Worm (Caenorhabditis elegans): Measurements from ENCODE around the gene C31A11.13.

C31A11.13 gene

ce11 chrV:16317244-16317643 is 14.9 kb upstream of the C31A11.13 start, which contains the start of gene srh-180:
Gene srh-180, plus strand, starts transcription at chrV:16317544.
- TF ChIP-seq unc-130 (GFP tag; optimal IDR thresholded peaks at IDR 0.05): no peak
- TF ChIP-seq unc-62 (GFP tag; optimal IDR thresholded peaks at IDR 0.05 in 1 of 2): peak in 1 of 2 experiments; percentile 74
- no peak for TF ChIP-seq unc-62 (tag; optimal IDR thresholded peaks at IDR 0.05)

ce11 chrV:16315004-16315403 is 12.7 kb upstream of the C31A11.13 start, which contains the start of gene str-214:
Gene str-214, plus strand, starts transcription at chrV:16315304.
- TF ChIP-seq php-3 (GFP tag; IDR thresholded peaks at IDR 0.05): no peak
- TF ChIP-seq nhr-42 (GFP tag; IDR thresholded peaks at IDR 0.05): no peak
- TF ChIP-seq tra-1 (GFP tag; IDR thresholded peaks at IDR 0.05): no peak
- TF ChIP-seq F37D6.2 (tag; optimal IDR thresholded peaks at IDR 0.05): no peak
- no peak for TF ChIP-seq gei-8 (GFP tag; optimal IDR thresholded peaks at IDR 0.05)
- no peak for TF ChIP-seq nhr-11 (tag; optimal IDR thresholded peaks at IDR 0.05)
- no peak for TF ChIP-seq zfp-2 (tag; optimal IDR thresholded peaks at IDR 0.05)
- TF ChIP-seq dmd-9 (GFP tag; IDR thresholded peaks at IDR 0.05): no peak
- TF ChIP-seq egl-27 (tag; optimal IDR thresholded peaks at IDR 0.05): no peak

- TF ChIP-seq vab-7 (GFP tag; IDR thresholded peaks at IDR 0.05) (no peak), dmd-6 (GFP tag; IDR thresholded peaks at IDR 0.05) (peak; percentile 20; the same call in 1 of the 2 replicates), hif-1 (tag; optimal IDR thresholded peaks at IDR 0.05) (peak in 1 of 2 experiments; percentile 50), nhr-28 (tag; optimal IDR thresholded peaks at IDR 0.05) (peak; percentile 72), unc-39 (tag; optimal IDR thresholded peaks at IDR 0.05) (no peak), nhr-76 (tag; optimal IDR thresholded peaks at IDR 0.05) (no peak), zip-2 (tag; optimal IDR thresholded peaks at IDR 0.05) (peak; percentile 69), unc-62 (GFP tag; optimal IDR thresholded peaks at IDR 0.05 in 1 of 2) (peak in 1 of 2 experiments; percentile 52), unc-62 (tag; optimal IDR thresholded peaks at IDR 0.05) (no peak), gei-8 (GFP tag; optimal IDR thresholded peaks at IDR 0.05) (no peak), duxl-1 (tag; optimal IDR thresholded peaks at IDR 0.05; ENCODE audit: poor library complexity) (peak; percentile 10), nhr-6 (tag; optimal IDR thresholded peaks at IDR 0.05) (no peak), hlh-30 (tag; optimal IDR thresholded peaks at IDR 0.05; ENCODE audit: insufficient read depth) (peak; percentile 37)
Measured at ce11 chrV:16309523-16309922, 7.2 kb upstream of the C31A11.13 start, which contains the start of gene oac-7. Gene oac-7, plus strand, starts transcription at chrV:16309805.

ce11 chrV:16308343-16308742 is 6.0 kb upstream of the C31A11.13 start:
- peak; percentile 93 for TF ChIP-seq aha-1 (tag)
- no peak for TF ChIP-seq zfp-3 (GFP tag; conservative IDR thresholded peaks at IDR 0.05)

ce11 chrV:16307253-16307652 is 4.9 kb upstream of the C31A11.13 start, which contains the start of gene srxa-7:
Gene srxa-7, plus strand, starts transcription at chrV:16307553.
- no peak for TF ChIP-seq lir-3 (tag; optimal IDR thresholded peaks at IDR 0.05)

- no peak for TF ChIP-seq daf-19 (GFP tag; conservative IDR thresholded peaks at IDR 0.05)
Measured at ce11 chrV:16300276-16300675, 2.1 kb downstream of the C31A11.13 start, which contains the start of gene srbc-82. Gene srbc-82, plus strand, starts transcription at chrV:16300576.

- TF ChIP-seq lsy-2 (tag; optimal IDR thresholded peaks at IDR 0.05) (no peak), zfp-3 (GFP tag; conservative IDR thresholded peaks at IDR 0.05) (no peak), spr-3 (GFP tag; optimal IDR thresholded peaks at IDR 0.05) (no peak), duxl-1 (tag; optimal IDR thresholded peaks at IDR 0.05; ENCODE audit: poor library complexity) (no peak), dve-1 (tag; optimal IDR thresholded peaks at IDR 0.05; ENCODE audit: insufficient read depth) (no peak), ceh-44 (GFP tag; IDR thresholded peaks at IDR 0.05) (no peak), nhr-28 (tag; optimal IDR thresholded peaks at IDR 0.05) (no peak)
Measured at ce11 chrV:16299834-16300233, 2.5 kb downstream of the C31A11.13 start.
